Worm (Caenorhabditis elegans) whole organism, young adult: ENCODE data around the gene K04C2.2.
A peak's percentile ranks its signal among the peaks of the same experiment; 100 is the strongest.

Experiments used
- B0336.3 ChIP-seq: fragments of 200-800 bp; sonication (Bioruptor generic); IDR thresholded peaks from 2 replicates; pipeline ENCODE4 v1.3.6; 2022; ENCODE audit warnings: missing genetic modification characterization, missing compliant biosample characterization
- F55B11.4 ChIP-seq: sonication (generic microtip); optimal IDR thresholded peaks from 2 replicates; lab custom pipeline; 2016; ENCODE audit warnings: missing compliant biosample characterization, missing genetic modification characterization, borderline replicate concordance; ENCODE audit not compliant: insufficient read depth
- T26A5.8 ChIP-seq: sonication (generic microtip); optimal IDR thresholded peaks from 2 replicates; lab custom pipeline; 2016; ENCODE audit warnings: missing genetic modification characterization, missing compliant biosample characterization
- akir-1 ChIP-seq: fragments of 200-800 bp; sonication (Bioruptor generic); optimal IDR thresholded peaks from 2 replicates; lab custom pipeline; 2018; ENCODE audit warnings: mild to moderate bottlenecking, missing genetic modification characterization, moderate library complexity, missing compliant biosample characterization
- ama-1 ChIP-seq, 3 experiments: fragments of 150-350 bp in 1 of 3; sonication (generic microtip) in 2 of 3; optimal IDR thresholded peaks; 2 replicates each; lab custom pipeline; 2014 to 2018; ENCODE audit warnings: missing biosample characterization in 2 of 3, missing genetic modification characterization in 2 of 3, missing genetic modification reagents in 2 of 3
- atf-7 ChIP-seq: sonication (generic microtip); optimal IDR thresholded peaks from 2 replicates; lab custom pipeline; 2017; ENCODE audit warnings: mild to moderate bottlenecking, missing genetic modification characterization, missing compliant biosample characterization
- athp-1 ChIP-seq: sonication (generic microtip); optimal IDR thresholded peaks from 2 replicates; lab custom pipeline; 2017; ENCODE audit warnings: mild to moderate bottlenecking, missing genetic modification characterization, missing compliant biosample characterization
- attf-5 ChIP-seq: fragments of 200-800 bp; sonication (Bioruptor generic); optimal IDR thresholded peaks from 2 replicates; lab custom pipeline; 2018; ENCODE audit warnings: mild to moderate bottlenecking, missing genetic modification characterization, missing compliant biosample characterization
- attf-6 ChIP-seq: fragments of 200-800 bp; sonication (Bioruptor generic); IDR thresholded peaks from 2 replicates; pipeline ENCODE4 v1.3.6; 2022; ENCODE audit warnings: missing genetic modification reagents, missing genetic modification characterization, missing compliant biosample characterization
- cebp-1 ChIP-seq, 2 experiments: fragments of 200-800 bp in 1 of 2; sonication (Bioruptor generic) in 1 of 2; sonication (generic microtip) in 1 of 2; IDR thresholded peaks in 1 of 2; optimal IDR thresholded peaks in 1 of 2; 2 replicates each; pipeline versions ENCODE4 v1.3.6 to Lab custom; 2017 to 2022; ENCODE audit warnings: missing compliant biosample characterization in 2 of 2, missing genetic modification characterization in 2 of 2, mild to moderate bottlenecking in 1 of 2, missing genetic modification reagents in 1 of 2, moderate library complexity in 1 of 2
- cebp-2 ChIP-seq: fragments of 200-800 bp; sonication (Bioruptor generic); IDR thresholded peaks from 2 replicates; pipeline ENCODE4 v1.3.6; 2022; ENCODE audit warnings: missing genetic modification characterization, missing compliant biosample characterization
- dox-1 ChIP-seq: fragments of 200-800 bp; sonication (Bioruptor generic); IDR thresholded peaks from 2 replicates; pipeline ENCODE4 v1.3.6; 2022; ENCODE audit warnings: missing genetic modification reagents, missing genetic modification characterization, missing compliant biosample characterization
- dpl-1 ChIP-seq: fragments of 150-350 bp; optimal IDR thresholded peaks from 2 replicates; lab custom pipeline; 2014; ENCODE audit warnings: missing biosample characterization, missing genetic modification reagents, missing genetic modification characterization
- egl-44 ChIP-seq: fragments of 200-800 bp; sonication (Bioruptor generic); IDR thresholded peaks from 2 replicates; pipeline ENCODE4 v1.3.6; 2022; ENCODE audit warnings: missing genetic modification reagents, missing genetic modification characterization, missing compliant biosample characterization
- ets-4 ChIP-seq: fragments of 200-800 bp; sonication (Bioruptor generic); optimal IDR thresholded peaks from 2 replicates; lab custom pipeline; 2018; ENCODE audit warnings: mild to moderate bottlenecking, missing genetic modification characterization, missing compliant biosample characterization
- hlh-12 ChIP-seq: sonication (generic microtip); optimal IDR thresholded peaks from 2 replicates; lab custom pipeline; 2016; ENCODE audit warnings: missing genetic modification characterization, missing compliant biosample characterization
- hmg-1.2 ChIP-seq: fragments of 200-800 bp; sonication (Bioruptor generic); IDR thresholded peaks from 2 replicates; pipeline ENCODE4 v1.3.6; 2022; ENCODE audit warnings: missing genetic modification reagents, missing genetic modification characterization, missing compliant biosample characterization
- let-607 ChIP-seq, 2 experiments: fragments of 200-800 bp in 1 of 2; sonication (Bioruptor generic) in 1 of 2; sonication (generic microtip) in 1 of 2; optimal IDR thresholded peaks; 2 replicates each; lab custom pipeline; 2016 to 2018; ENCODE audit warnings: mild to moderate bottlenecking in 2 of 2, missing compliant biosample characterization in 2 of 2, missing genetic modification characterization in 2 of 2, moderate library complexity in 2 of 2, missing genotype in 1 of 2
- lin-26 ChIP-seq: fragments of 200-800 bp; sonication (Bioruptor generic); IDR thresholded peaks from 2 replicates; pipeline ENCODE4 v1.3.6; 2022; ENCODE audit warnings: missing genetic modification reagents, missing genetic modification characterization, missing compliant biosample characterization
- lin-40 ChIP-seq: sonication (generic microtip); optimal IDR thresholded peaks from 2 replicates; lab custom pipeline; 2016; ENCODE audit warnings: missing genetic modification characterization, mild to moderate bottlenecking, missing compliant biosample characterization, missing genotype, missing genetic modification reagents
- lin-54 ChIP-seq: fragments of 200-800 bp; sonication (Bioruptor generic); optimal IDR thresholded peaks from 2 replicates; lab custom pipeline; 2018; ENCODE audit warnings: mild to moderate bottlenecking, missing genetic modification characterization, missing compliant biosample characterization
- lir-1 ChIP-seq: fragments of 200-800 bp; sonication (Bioruptor generic); conservative IDR thresholded peaks from 2 replicates; pipeline ENCODE4 v1.3.6; 2022; ENCODE audit warnings: missing genetic modification reagents, missing genetic modification characterization, missing compliant biosample characterization
- madf-10 ChIP-seq: sonication (generic microtip); optimal IDR thresholded peaks from 2 replicates; lab custom pipeline; 2016; ENCODE audit warnings: mild to moderate bottlenecking, missing genetic modification characterization, missing compliant biosample characterization
- mes-4 ChIP-seq: sonication (generic microtip); optimal IDR thresholded peaks from 2 replicates; lab custom pipeline; 2016; ENCODE audit warnings: missing genotype, missing genetic modification characterization, missing compliant biosample characterization
- mxl-1 ChIP-seq: sonication (generic microtip); optimal IDR thresholded peaks from 2 replicates; lab custom pipeline; 2016; ENCODE audit warnings: missing genetic modification characterization, missing compliant biosample characterization
- nfyb-1 ChIP-seq: fragments of 200-800 bp; sonication (Bioruptor generic); IDR thresholded peaks from 2 replicates; pipeline ENCODE4 v1.3.6; 2022; ENCODE audit warnings: missing genetic modification reagents, missing genetic modification characterization, missing compliant biosample characterization
- nhr-179 ChIP-seq: sonication (generic microtip); optimal IDR thresholded peaks from 2 replicates; lab custom pipeline; 2016; ENCODE audit warnings: mild to moderate bottlenecking, missing genetic modification characterization, missing compliant biosample characterization
- nhr-27 ChIP-seq: fragments of 200-800 bp; sonication (Bioruptor generic); optimal IDR thresholded peaks from 2 replicates; lab custom pipeline; 2018; ENCODE audit warnings: mild to moderate bottlenecking, missing genetic modification characterization, moderate library complexity, missing compliant biosample characterization
- nhr-80 ChIP-seq: sonication (generic microtip); optimal IDR thresholded peaks from 2 replicates; lab custom pipeline; 2016; ENCODE audit warnings: missing genetic modification characterization, missing compliant biosample characterization
- nhr-90 ChIP-seq: sonication (generic microtip); optimal IDR thresholded peaks from 2 replicates; lab custom pipeline; 2016; ENCODE audit warnings: missing genotype, mild to moderate bottlenecking, missing genetic modification characterization, missing compliant biosample characterization
- rpc-1 ChIP-seq, 2 experiments: fragments of 150-350 bp in 1 of 2; sonication (generic microtip) in 1 of 2; optimal IDR thresholded peaks; 2 replicates each; lab custom pipeline; 2014 to 2018; ENCODE audit warnings: missing biosample characterization in 1 of 2, missing genetic modification characterization in 1 of 2, missing genetic modification reagents in 1 of 2, missing genotype in 1 of 2
- snpc-4 ChIP-seq, 5 experiments: fragments of 150-350 bp in 1 of 5; sonication (generic microtip) in 4 of 5; optimal IDR thresholded peaks; 2 replicates each; lab custom pipeline; 2014 to 2018; ENCODE audit warnings: missing genetic modification characterization in 5 of 5, missing biosample characterization in 3 of 5, antibody characterized with exemption in 2 of 5, mild to moderate bottlenecking in 2 of 5, missing compliant biosample characterization in 2 of 5, missing genotype in 2 of 5, moderate library complexity in 2 of 5, missing genetic modification reagents in 1 of 5
- tbp1 ChIP-seq: fragments of 200-800 bp; sonication (Bioruptor generic); optimal IDR thresholded peaks from 2 replicates; lab custom pipeline; 2018; ENCODE audit warnings: mild to moderate bottlenecking, missing genetic modification characterization, missing compliant biosample characterization
- tlf-1 ChIP-seq: fragments of 200-800 bp; sonication (Bioruptor generic); optimal IDR thresholded peaks from 2 replicates; lab custom pipeline; 2018; ENCODE audit warnings: mild to moderate bottlenecking, missing genetic modification characterization, missing compliant biosample characterization
- unc-130 ChIP-seq: sonication (generic microtip); optimal IDR thresholded peaks from 2 replicates; lab custom pipeline; 2016; ENCODE audit warnings: missing genetic modification reagents, missing genetic modification characterization, missing compliant biosample characterization
- unc-62 ChIP-seq: fragments of 150-350 bp; optimal IDR thresholded peaks from 2 replicates; lab custom pipeline; 2014; ENCODE audit warnings: missing biosample characterization, missing genetic modification reagents, missing genetic modification characterization
- zim-3 ChIP-seq: sonication (generic microtip); optimal IDR thresholded peaks from 2 replicates; lab custom pipeline; 2017; ENCODE audit warnings: mild to moderate bottlenecking, missing genetic modification characterization, moderate library complexity, missing compliant biosample characterization
- ztf-22 ChIP-seq: fragments of 200-800 bp; sonication (Bioruptor generic); optimal IDR thresholded peaks from 2 replicates; lab custom pipeline; 2018; ENCODE audit warnings: mild to moderate bottlenecking, missing genetic modification characterization, moderate library complexity, missing compliant biosample characterization
- ztf-25 ChIP-seq: fragments of 200-800 bp; sonication (Bioruptor generic); IDR thresholded peaks from 2 replicates; pipeline ENCODE4 v1.3.6; 2022; ENCODE audit warnings: missing genetic modification reagents, missing genetic modification characterization, missing compliant biosample characterization
- ztf-3 ChIP-seq: fragments of 200-800 bp; sonication (Bioruptor generic); optimal IDR thresholded peaks from 2 replicates; lab custom pipeline; 2018; ENCODE audit warnings: mild to moderate bottlenecking, missing genetic modification characterization, missing compliant biosample characterization

Gene K04C2.2

ce11 chrIII:6888999-6889824 is at the start of gene K04C2.2, which contains the start of gene brd-1:
Gene K04C2.2 (plus strand): TSS chrIII:6889774.
Gene brd-1 (minus strand): TSS chrIII:6889504.
- TF ChIP-seq lin-26 (GFP tag; lab: Robert Waterston, UW) (0 out of 2 replicates have a peak, but pooled peaks have one; percentile 27), athp-1 (tag; lab: Kevin White, UChicago) (no peak), snpc-4 (GFP tag; optimal IDR thresholded peaks at IDR 0.05; lab: Kevin White, UChicago) (no peak), snpc-4 (tag; optimal IDR thresholded peaks at IDR 0.05; lab: Kevin White, UChicago) (no peak), T26A5.8 (tag; lab: Kevin White, UChicago) (no peak), mxl-1 (tag; lab: Kevin White, UChicago) (no peak), ztf-25 (GFP tag; lab: Robert Waterston, UW) (no peak), F55B11.4 (tag; lab: Kevin White, UChicago) (no peak), dpl-1 (GFP tag; lab: Kevin White, UChicago) (peak; percentile 23)

ce11 chrIII:6848654-6849204 is 40.8 kb upstream of the K04C2.2 start, which contains the start of gene dhhc-5:
Gene dhhc-5 (minus strand): TSS chrIII:6849059.
- no peak for TF ChIP-seq ets-4 (GFP tag; lab: Kevin White, UChicago)
- TF ChIP-seq nfyb-1 (GFP tag; lab: Robert Waterston, UW) = no peak
- TF ChIP-seq nhr-80 (tag; lab: Kevin White, UChicago) = peak; percentile 56

- no peak for TF ChIP-seq nhr-27
- no peak for TF ChIP-seq zim-3 (tag; lab: Kevin White, UChicago)
- TF ChIP-seq let-607 (tag; optimal IDR thresholded peaks at IDR 0.05; lab: Kevin White, UChicago) = peak; percentile 49 to 62
- TF ChIP-seq mes-4 (tag; lab: Kevin White, UChicago) = no peak
- no peak for TF ChIP-seq rpc-1 (optimal IDR thresholded peaks at IDR 0.05; lab: Kevin White, UChicago)
- no peak for TF ChIP-seq rpc-1 (tag; optimal IDR thresholded peaks at IDR 0.05; lab: Kevin White, UChicago)
- TF ChIP-seq attf-6 (GFP tag; lab: Robert Waterston, UW) = no peak
- TF ChIP-seq attf-5 = peak; percentile 15
- TF ChIP-seq ets-4 (GFP tag; lab: Kevin White, UChicago) = peak; percentile 92
- no peak for TF ChIP-seq ztf-3
- TF ChIP-seq cebp-1 (GFP tag; IDR thresholded peaks at IDR 0.05; lab: Robert Waterston, UW) = peak; percentile 53; the same call in 1 of the 2 replicates
- TF ChIP-seq cebp-1 (tag; optimal IDR thresholded peaks at IDR 0.05; lab: Kevin White, UChicago) = peak; percentile 72
- TF ChIP-seq unc-62 (GFP tag; lab: Kevin White, UChicago) = peak; percentile 40
- TF ChIP-seq lin-54 (GFP tag; lab: Kevin White, UChicago) = peak; percentile 33
- TF ChIP-seq nhr-80 (tag; lab: Kevin White, UChicago) = peak; percentile 98
- peak; percentile 86 for TF ChIP-seq atf-7 (tag; lab: Kevin White, UChicago)
- 0 out of 2 replicates have a peak, but pooled peaks have one; percentile 22 for TF ChIP-seq egl-44
- TF ChIP-seq hmg-1.2 (GFP tag; lab: Robert Waterston, UW) = 0 out of 2 replicates have a peak, but pooled peaks have one; percentile 16
- TF ChIP-seq B0336.3 = peak; percentile 57; the same call in 1 of the 2 replicates
- TF ChIP-seq lir-1 (GFP tag; lab: Robert Waterston, UW) = 0 out of 2 replicates have a peak, but pooled peaks have one; percentile 9
- no peak for TF ChIP-seq hlh-12 (tag; lab: Kevin White, UChicago)
- TF ChIP-seq tlf-1 (GFP tag; lab: Kevin White, UChicago) = peak; percentile 49
- TF ChIP-seq nhr-179 = no peak
- TF ChIP-seq tbp1 (GFP tag; lab: Kevin White, UChicago) = peak; percentile 32
- no peak for TF ChIP-seq lin-40 (tag; lab: Kevin White, UChicago)
- TF ChIP-seq ztf-22 (GFP tag; lab: Kevin White, UChicago) = peak; percentile 70
- TF ChIP-seq unc-130 = no peak
- TF ChIP-seq nhr-90 (tag; lab: Kevin White, UChicago) = peak; percentile 45
- TF ChIP-seq cebp-2 (GFP tag; lab: Robert Waterston, UW) = 0 out of 2 replicates have a peak, but pooled peaks have one; percentile 31
- no peak for TF ChIP-seq akir-1 (GFP tag; lab: Kevin White, UChicago)
- no peak for TF ChIP-seq ama-1 (optimal IDR thresholded peaks at IDR 0.05; lab: Kevin White, UChicago)
- no peak for TF ChIP-seq ama-1 (GFP tag; optimal IDR thresholded peaks at IDR 0.05; lab: Kevin White, UChicago)
- peak; percentile 25 for TF ChIP-seq madf-10
- peak; percentile 27; the same call in 1 of the 2 replicates for TF ChIP-seq dox-1 (GFP tag; lab: Robert Waterston, UW)
Measured at ce11 chrIII:6850255-6850654, 39.3 kb upstream of the K04C2.2 start, which contains the start of gene srv-1. Gene srv-1 (plus strand): TSS chrIII:6850385.
